Fruit fly (Drosophila melanogaster) whole organism, pupa: Measurements from ENCODE around the gene CG9396.

Experiments used
- CG10348 ChIP-seq: fragments of 200-800 bp; sonication (Bioruptor generic); IDR thresholded peaks from 2 replicates; pipeline ENCODE4 v1.3.6; 2022; ENCODE audit warnings: missing biosample characterization, missing genetic modification characterization
- CG12605 ChIP-seq: fragments of 200-800 bp; sonication (Bioruptor generic); IDR thresholded peaks from 2 replicates; pipeline ENCODE4 v1.3.6; 2022; ENCODE audit warnings: missing biosample characterization, missing genetic modification characterization
- CG13204 ChIP-seq: fragments of 200-800 bp; sonication (Bioruptor generic); optimal IDR thresholded peaks from 2 replicates; lab custom pipeline; 2018; ENCODE audit warnings: missing biosample characterization, mild to moderate bottlenecking, missing genetic modification characterization, moderate library complexity
- CG14655 ChIP-seq: fragments of 200-800 bp; sonication (Bioruptor generic); optimal IDR thresholded peaks from 3 replicates; lab custom pipeline; 2017; ENCODE audit warnings: mild to moderate bottlenecking, missing biosample characterization, missing genetic modification reagents, missing genetic modification characterization
- CG15710 ChIP-seq: fragments of 200-800 bp; sonication (Bioruptor generic); optimal IDR thresholded peaks from 2 replicates; lab custom pipeline; 2018; ENCODE audit warnings: missing biosample characterization, mild to moderate bottlenecking, missing genetic modification characterization, moderate library complexity
- CG17806 ChIP-seq: fragments of 200-800 bp; sonication (Bioruptor generic); optimal IDR thresholded peaks from 2 replicates; lab custom pipeline; 2018; ENCODE audit warnings: missing biosample characterization, mild to moderate bottlenecking, missing genetic modification characterization, moderate library complexity
- CG32121 ChIP-seq: fragments of 200-800 bp; sonication (Bioruptor generic); IDR thresholded peaks from 2 replicates; pipeline ENCODE4 v1.3.6; 2022; ENCODE audit warnings: missing biosample characterization, missing genetic modification characterization
- CG34367 ChIP-seq: fragments of 200-800 bp; sonication (Bioruptor generic); optimal IDR thresholded peaks from 2 replicates; lab custom pipeline; 2018; ENCODE audit warnings: missing biosample characterization, mild to moderate bottlenecking, missing genetic modification characterization
- CG4496 ChIP-seq: fragments of 200-800 bp; sonication (Bioruptor generic); IDR thresholded peaks from 3 replicates; pipeline ENCODE4 v1.3.6; 2022; ENCODE audit warnings: missing biosample characterization, missing genetic modification characterization
- CG8159 ChIP-seq: fragments of 200-800 bp; sonication (Bioruptor generic); optimal IDR thresholded peaks from 3 replicates; lab custom pipeline; 2018; ENCODE audit warnings: missing biosample characterization, mild to moderate bottlenecking, missing genetic modification characterization, moderate library complexity
- CG8301 ChIP-seq: fragments of 200-800 bp; sonication (Bioruptor generic); optimal IDR thresholded peaks from 2 replicates; lab custom pipeline; 2018; ENCODE audit warnings: missing biosample characterization, mild to moderate bottlenecking, missing genetic modification characterization
- CG9948 ChIP-seq: fragments of 200-800 bp; sonication (Bioruptor generic); optimal IDR thresholded peaks from 2 replicates; lab custom pipeline; 2018; ENCODE audit warnings: missing biosample characterization, mild to moderate bottlenecking, missing genetic modification characterization, moderate library complexity
- D1 ChIP-seq: fragments of 200-800 bp; sonication (Bioruptor generic); optimal IDR thresholded peaks from 2 replicates; lab custom pipeline; 2018; ENCODE audit warnings: missing biosample characterization, mild to moderate bottlenecking, missing genetic modification characterization, moderate library complexity
- EcR ChIP-seq: fragments of 200-800 bp; sonication (Bioruptor generic); optimal IDR thresholded peaks from 3 replicates; lab custom pipeline; 2019; ENCODE audit warnings: missing biosample characterization, missing genetic modification characterization, mild to moderate bottlenecking, moderate library complexity, missing genetic modification reagents
- Ets98B ChIP-seq: fragments of 200-800 bp; sonication (Bioruptor generic); IDR thresholded peaks from 2 replicates; pipeline ENCODE4 v1.3.6; 2022; ENCODE audit warnings: missing biosample characterization, missing genetic modification characterization
- Pif1A ChIP-seq: fragments of 200-800 bp; sonication (Bioruptor generic); optimal IDR thresholded peaks from 3 replicates; lab custom pipeline; 2016; ENCODE audit warnings: missing biosample characterization, missing genetic modification characterization
- Pif1B ChIP-seq: fragments of 200-800 bp; sonication (Bioruptor generic); optimal IDR thresholded peaks from 3 replicates; lab custom pipeline; 2016; ENCODE audit warnings: missing biosample characterization, missing genetic modification characterization
- Snoo ChIP-seq: fragments of 200-800 bp; sonication (Bioruptor generic); optimal IDR thresholded peaks from 3 replicates; lab custom pipeline; 2017; ENCODE audit warnings: missing biosample characterization, mild to moderate bottlenecking, missing genetic modification characterization, inconsistent platforms
- fd96Ca ChIP-seq: fragments of 200-800 bp; sonication (Bioruptor generic); IDR thresholded peaks from 3 replicates; pipeline ENCODE4 v1.3.6; 2022; ENCODE audit warnings: missing biosample characterization, missing genetic modification characterization
- gl ChIP-seq: fragments of 200-800 bp; sonication (Bioruptor generic); optimal IDR thresholded peaks from 2 replicates; lab custom pipeline; 2018; ENCODE audit warnings: missing biosample characterization, mild to moderate bottlenecking, missing genetic modification characterization
- rn ChIP-seq: fragments of 200-800 bp; sonication (Bioruptor generic); IDR thresholded peaks from 2 replicates; pipeline ENCODE4 v1.3.6; 2022; ENCODE audit warnings: missing biosample characterization, missing genetic modification characterization

Gene CG9396

dm6 chr3R:9608206-9608605 lies 36.8 kb upstream of the CG9396 start:
- no peak for TF ChIP-seq CG34367
- no peak for TF ChIP-seq CG9948 (tag; lab: Kevin White, UChicago)

- TF ChIP-seq EcR (GFP tag; lab: Kevin White, UChicago) (peak; percentile 83), CG34367 (no peak)
These were observed 35.7 kb upstream of the CG9396 start for dm6 chr3R:9606913-9607804.

- TF ChIP-seq Snoo (tag; lab: Kevin White, UChicago) (no peak), CG10348 (no peak), Pif1B (GFP tag; lab: Kevin White, UChicago) (peak; percentile 61), rn (GFP tag; lab: Robert Waterston, UW) (peak; percentile 34; the same call in 1 of the 2 replicates), CG32121 (GFP tag; lab: Robert Waterston, UW) (no peak), CG14655 (peak; percentile 84), CG17806 (tag; lab: Kevin White, UChicago) (peak; percentile 77), CG9948 (tag; lab: Kevin White, UChicago) (peak; percentile 76), CG15710 (tag; lab: Kevin White, UChicago) (peak; percentile 73), CG34367 (peak; percentile 68), CG13204 (peak; percentile 33), CG8159 (tag; lab: Kevin White, UChicago) (peak; percentile 74), Ets98B (GFP tag; lab: Robert Waterston, UW) (no peak), gl (peak; percentile 54), CG8301 (tag; lab: Kevin White, UChicago) (peak; percentile 73), CG12605 (GFP tag; lab: Robert Waterston, UW) (peak; percentile 28; the same call in 1 of the 2 replicates), CG4496 (peak; percentile 71), EcR (GFP tag; lab: Kevin White, UChicago) (no peak), Pif1A (GFP tag; lab: Kevin White, UChicago) (peak; percentile 58), fd96Ca (GFP tag; lab: Robert Waterston, UW) (peak; percentile 45; the same call in 1 of the 3 replicates), D1 (peak; percentile 60)
- TF ChIP-seq, all 21 proteins: peak for 16
These were observed 33.7 kb upstream of the CG9396 start for dm6 chr3R:9605084-9605483.

- TF ChIP-seq fd96Ca (GFP tag; lab: Robert Waterston, UW) (no peak), CG8159 (tag; lab: Kevin White, UChicago) (no peak), CG9948 (tag; lab: Kevin White, UChicago) (no peak), CG4496 (no peak), CG15710 (tag; lab: Kevin White, UChicago) (no peak), CG34367 (no peak), gl (no peak), D1 (no peak), Pif1A (GFP tag; lab: Kevin White, UChicago) (no peak), CG17806 (tag; lab: Kevin White, UChicago) (no peak), rn (GFP tag; lab: Robert Waterston, UW) (no peak), EcR (GFP tag; lab: Kevin White, UChicago) (no peak), Snoo (tag; lab: Kevin White, UChicago) (no peak)
These were observed 33.1 kb upstream of the CG9396 start for dm6 chr3R:9604445-9605020.

dm6 chr3R:9603022-9603942 lies 31.9 kb upstream of the CG9396 start:
- TF ChIP-seq gl: peak; percentile 2
- TF ChIP-seq EcR (GFP tag; lab: Kevin White, UChicago): peak; percentile 12
- TF ChIP-seq Pif1A (GFP tag; lab: Kevin White, UChicago): no peak

dm6 chr3R:9601949-9602348 lies 30.5 kb upstream of the CG9396 start:
- TF ChIP-seq CG17806 (tag; lab: Kevin White, UChicago) (no peak), CG15710 (tag; lab: Kevin White, UChicago) (peak; percentile 7), CG8159 (tag; lab: Kevin White, UChicago) (no peak)
